Worm (Caenorhabditis elegans) whole organism, L1 larva: ENCODE results near the gene riok-3.

ENCODE experiments used
- alr-1 ChIP-seq: fragments of 200-800 bp; sonication (Bioruptor generic); optimal IDR thresholded peaks from 2 replicates; lab custom pipeline; 2018; ENCODE audit warnings: borderline replicate concordance, mild to moderate bottlenecking, missing genetic modification characterization, missing compliant biosample characterization
- ama-1 ChIP-seq: fragments of 150-350 bp; optimal IDR thresholded peaks from 2 replicates; lab custom pipeline; 2014
- elt-3 ChIP-seq, 6 experiments: fragments of 150-350 bp in 1 of 6; sonication (generic microtip); optimal IDR thresholded peaks; 2 replicates each; lab custom pipeline; 2017 to 2018; ENCODE audit warnings: missing biosample characterization in 6 of 6, missing genetic modification characterization in 6 of 6, inconsistent platforms in 1 of 6
- fos-1 ChIP-seq: fragments of 150-350 bp; optimal IDR thresholded peaks from 2 replicates; lab custom pipeline; 2014; ENCODE audit warnings: missing biosample characterization, missing genetic modification characterization
- isw-1 ChIP-seq: fragments of 200-800 bp; sonication (Bioruptor generic); IDR thresholded peaks from 2 replicates; pipeline ENCODE4 v1.3.6; 2022; ENCODE audit warnings: missing genetic modification characterization, missing compliant biosample characterization
- lin-13 ChIP-seq: fragments of 150-350 bp; optimal IDR thresholded peaks from 2 replicates; lab custom pipeline; 2014; ENCODE audit warnings: missing biosample characterization, missing genetic modification reagents, missing genetic modification characterization
- lsy-2 ChIP-seq, 2 experiments: fragments of 150-350 bp; optimal IDR thresholded peaks; 2 replicates each; lab custom pipeline; 2014; ENCODE audit warnings: missing biosample characterization in 2 of 2, missing genetic modification characterization in 2 of 2
- mdl-1 ChIP-seq, 2 experiments: fragments of 150-350 bp; optimal IDR thresholded peaks; 2 replicates each; lab custom pipeline; 2014 to 2017; ENCODE audit warnings: missing biosample characterization in 2 of 2, missing genetic modification characterization in 2 of 2, inconsistent platforms in 1 of 2
- nhr-237 ChIP-seq: fragments of 150-350 bp; optimal IDR thresholded peaks from 2 replicates; lab custom pipeline; 2014; ENCODE audit warnings: missing biosample characterization, missing genetic modification characterization
- snpc-4 ChIP-seq: fragments of 150-350 bp; optimal IDR thresholded peaks from 2 replicates; lab custom pipeline; 2014; ENCODE audit warnings: missing biosample characterization, missing genetic modification characterization
- unc-62 ChIP-seq: fragments of 150-350 bp; optimal IDR thresholded peaks from 2 replicates; lab custom pipeline; 2014; ENCODE audit warnings: missing biosample characterization, missing genetic modification reagents, missing genetic modification characterization
- zag-1 ChIP-seq: fragments of 150-350 bp; optimal IDR thresholded peaks from 2 replicates; lab custom pipeline; 2014; ENCODE audit warnings: missing biosample characterization, missing genetic modification characterization

ce11 chrIII:9793592-9794417 lies 11.0 kb downstream of the riok-3 start, which contains the start of the genes R10E11.9 and mcm-6:
- TF ChIP-seq unc-62 (GFP tag; lab: Kevin White, UChicago) (no peak), isw-1 (GFP tag; lab: Robert Waterston, UW) (no peak), zag-1 (tag; lab: Kevin White, UChicago) (no peak), ama-1 (no peak), snpc-4 (tag; lab: Kevin White, UChicago) (no peak), elt-3 (tag; optimal IDR thresholded peaks at IDR 0.05; lab: Kevin White, UChicago) (no peak), mdl-1 (tag; optimal IDR thresholded peaks at IDR 0.05; lab: Kevin White, UChicago) (peak in 1 of 2 experiments; percentile 3), nhr-237 (tag; lab: Kevin White, UChicago) (no peak), alr-1 (tag; lab: Kevin White, UChicago) (no peak), lin-13 (peak; percentile 26), fos-1 (no peak), lsy-2 (tag; optimal IDR thresholded peaks at IDR 0.05; lab: Kevin White, UChicago) (peak in 1 of 2 experiments; percentile 71)
